Worm (Caenorhabditis elegans) whole organism, early embryonic: ENCODE results near the gene F44E7.9.

Experiments
- B0310.2 ChIP-seq: sonication (generic microtip); optimal IDR thresholded peaks from 2 replicates; lab custom pipeline; 2016; ENCODE audit warnings: mild to moderate bottlenecking, missing genetic modification characterization, missing compliant biosample characterization
- F13C5.2 ChIP-seq: sonication (generic microtip); optimal IDR thresholded peaks from 2 replicates; lab custom pipeline; 2017; ENCODE audit warnings: mild to moderate bottlenecking, missing genetic modification characterization, inconsistent platforms, missing compliant biosample characterization
- aly-1 ChIP-seq: sonication (generic microtip); optimal IDR thresholded peaks from 2 replicates; lab custom pipeline; 2016; ENCODE audit warnings: missing genetic modification characterization, missing compliant biosample characterization
- ama-1 ChIP-seq: fragments of 150-350 bp; optimal IDR thresholded peaks from 2 replicates; lab custom pipeline; 2014
- ceh-13 ChIP-seq: fragments of 200-800 bp; sonication (Bioruptor generic); optimal IDR thresholded peaks from 2 replicates; lab custom pipeline; 2018; ENCODE audit warnings: mild to moderate bottlenecking, missing genetic modification characterization, missing compliant biosample characterization
- ceh-36 ChIP-seq: sonication (generic microtip); optimal IDR thresholded peaks from 2 replicates; lab custom pipeline; 2016; ENCODE audit warnings: missing genetic modification characterization, inconsistent platforms, missing compliant biosample characterization
- ets-7 ChIP-seq: sonication (generic microtip); optimal IDR thresholded peaks from 2 replicates; lab custom pipeline; 2016; ENCODE audit warnings: missing genotype, missing genetic modification characterization, missing compliant biosample characterization
- flt-1 ChIP-seq: fragments of 200-800 bp; sonication (Bioruptor generic); IDR thresholded peaks from 2 replicates; pipeline ENCODE4 v1.3.6; 2022; ENCODE audit warnings: missing genetic modification characterization, missing compliant biosample characterization
- hmbx-1 ChIP-seq: sonication (generic microtip); optimal IDR thresholded peaks from 2 replicates; lab custom pipeline; 2016; ENCODE audit warnings: mild to moderate bottlenecking, missing genetic modification characterization, missing compliant biosample characterization
- hmg-4 ChIP-seq: fragments of 200-800 bp; sonication (Bioruptor generic); optimal IDR thresholded peaks from 2 replicates; lab custom pipeline; 2018; ENCODE audit warnings: mild to moderate bottlenecking, missing genetic modification characterization, missing compliant biosample characterization
- hnd-1 ChIP-seq: sonication (generic microtip); optimal IDR thresholded peaks from 2 replicates; lab custom pipeline; 2016; ENCODE audit warnings: missing genetic modification characterization, missing compliant biosample characterization
- pes-1 ChIP-seq: fragments of 200-800 bp; sonication (Bioruptor generic); IDR thresholded peaks from 2 replicates; pipeline ENCODE4 v1.3.6; 2022; ENCODE audit warnings: missing genetic modification reagents, missing genetic modification characterization, missing compliant biosample characterization
- scrt-1 ChIP-seq: fragments of 200-800 bp; sonication (Bioruptor generic); IDR thresholded peaks from 2 replicates; pipeline ENCODE4 v1.3.6; 2022; ENCODE audit warnings: missing genetic modification characterization, missing compliant biosample characterization
- sea-1 ChIP-seq: fragments of 200-800 bp; sonication (Bioruptor generic); conservative IDR thresholded peaks from 2 replicates; pipeline ENCODE4 v1.3.6; 2022; ENCODE audit warnings: missing genetic modification characterization, missing compliant biosample characterization
- tbx-11 ChIP-seq: fragments of 200-800 bp; sonication (Bioruptor generic); IDR thresholded peaks from 2 replicates; pipeline ENCODE4 v1.3.6; 2022; ENCODE audit warnings: missing genetic modification characterization, missing compliant biosample characterization
- tbx-37 ChIP-seq: fragments of 200-800 bp; sonication (Bioruptor generic); conservative IDR thresholded peaks from 2 replicates; pipeline ENCODE4 v1.3.6; 2022; ENCODE audit warnings: missing genetic modification reagents, missing genetic modification characterization, missing compliant biosample characterization
- tra-4 ChIP-seq: sonication (generic microtip); optimal IDR thresholded peaks from 2 replicates; lab custom pipeline; 2017; ENCODE audit warnings: missing genetic modification characterization, missing compliant biosample characterization

The F44E7.9 gene

ce11 chrV:5816470-5817061 is 25.5 kb downstream of the F44E7.9 start:
- TF ChIP-seq ceh-13 (GFP tag; lab: Kevin White, UChicago) (no peak), flt-1 (GFP tag; lab: Robert Waterston, UW) (no peak), sea-1 (no peak), F13C5.2 (no peak), tbx-11 (GFP tag; lab: Robert Waterston, UW) (no peak)

- TF ChIP-seq tbx-37 (GFP tag; lab: Robert Waterston, UW) (no peak), hmbx-1 (tag; lab: Kevin White, UChicago) (no peak), F13C5.2 (no peak)
These were observed 28.9 kb downstream of the F44E7.9 start for ce11 chrV:5819903-5820302.

ce11 chrV:5820401-5820800 is 29.4 kb downstream of the F44E7.9 start:
- TF ChIP-seq aly-1 (tag; lab: Kevin White, UChicago) = no peak

- TF ChIP-seq aly-1 (tag; lab: Kevin White, UChicago) (no peak), sea-1 (no peak), tbx-11 (GFP tag; lab: Robert Waterston, UW) (no peak), ceh-13 (GFP tag; lab: Kevin White, UChicago) (no peak), tbx-37 (GFP tag; lab: Robert Waterston, UW) (no peak), hnd-1 (tag; lab: Kevin White, UChicago) (no peak), tra-4 (no peak), pes-1 (no peak), hmg-4 (GFP tag; lab: Kevin White, UChicago) (no peak), B0310.2 (tag; lab: Kevin White, UChicago) (no peak), hmbx-1 (tag; lab: Kevin White, UChicago) (no peak), ceh-36 (tag; lab: Kevin White, UChicago) (no peak), ama-1 (lab: Kevin White, UChicago) (no peak)
These were observed 30.6 kb downstream of the F44E7.9 start for ce11 chrV:5821451-5822143.

ce11 chrV:5822968-5823367 is 31.9 kb downstream of the F44E7.9 start:
- TF ChIP-seq B0310.2 (tag; lab: Kevin White, UChicago) (no peak), hmbx-1 (tag; lab: Kevin White, UChicago) (no peak), ceh-36 (tag; lab: Kevin White, UChicago) (no peak), F13C5.2 (no peak), ets-7 (no peak), tbx-37 (GFP tag; lab: Robert Waterston, UW) (no peak), tra-4 (no peak), hnd-1 (tag; lab: Kevin White, UChicago) (no peak), pes-1 (no peak), ama-1 (lab: Kevin White, UChicago) (no peak), sea-1 (no peak), flt-1 (GFP tag; lab: Robert Waterston, UW) (no peak), scrt-1 (GFP tag; lab: Robert Waterston, UW) (no peak), ceh-13 (GFP tag; lab: Kevin White, UChicago) (no peak), aly-1 (tag; lab: Kevin White, UChicago) (no peak), tbx-11 (GFP tag; lab: Robert Waterston, UW) (no peak)

- TF ChIP-seq B0310.2 (tag; lab: Kevin White, UChicago) (no peak), hnd-1 (tag; lab: Kevin White, UChicago) (no peak), flt-1 (GFP tag; lab: Robert Waterston, UW) (no peak), ceh-13 (GFP tag; lab: Kevin White, UChicago) (no peak), hmbx-1 (tag; lab: Kevin White, UChicago) (no peak), F13C5.2 (no peak), ama-1 (lab: Kevin White, UChicago) (no peak), ceh-36 (tag; lab: Kevin White, UChicago) (no peak), tra-4 (no peak), tbx-11 (GFP tag; lab: Robert Waterston, UW) (no peak), scrt-1 (GFP tag; lab: Robert Waterston, UW) (no peak), ets-7 (no peak), aly-1 (tag; lab: Kevin White, UChicago) (no peak), tbx-37 (GFP tag; lab: Robert Waterston, UW) (no peak), sea-1 (no peak)
These were observed 34.4 kb downstream of the F44E7.9 start for ce11 chrV:5825478-5825877.

- TF ChIP-seq F13C5.2 (no peak), ets-7 (no peak), tra-4 (no peak), B0310.2 (tag; lab: Kevin White, UChicago) (no peak), tbx-11 (GFP tag; lab: Robert Waterston, UW) (no peak), pes-1 (no peak), flt-1 (GFP tag; lab: Robert Waterston, UW) (no peak), hmbx-1 (tag; lab: Kevin White, UChicago) (no peak), ceh-36 (tag; lab: Kevin White, UChicago) (no peak), tbx-37 (GFP tag; lab: Robert Waterston, UW) (no peak), hnd-1 (tag; lab: Kevin White, UChicago) (no peak), ama-1 (lab: Kevin White, UChicago) (no peak), aly-1 (tag; lab: Kevin White, UChicago) (no peak), hmg-4 (GFP tag; lab: Kevin White, UChicago) (no peak), scrt-1 (GFP tag; lab: Robert Waterston, UW) (no peak)
These were observed 35.6 kb downstream of the F44E7.9 start, which contains the start of gene let-418 for ce11 chrV:5826592-5826991. Gene let-418 (plus strand): TSS chrV:5826833.
